Worm (Caenorhabditis elegans) whole organism, L3 larva: ENCODE data around the gene ZK1067.3.

Experiments used
- R02D3.7 ChIP-seq: fragments of 150-350 bp; optimal IDR thresholded peaks from 2 replicates; lab custom pipeline; 2014; ENCODE audit warnings: missing biosample characterization, missing genetic modification characterization
- ZK546.5 ChIP-seq: sonication (generic microtip); optimal IDR thresholded peaks from 2 replicates; lab custom pipeline; 2017; ENCODE audit warnings: missing biosample characterization, missing genetic modification characterization
- aly-2 ChIP-seq: fragments of 150-350 bp; optimal IDR thresholded peaks from 2 replicates; lab custom pipeline; 2014; ENCODE audit warnings: missing biosample characterization, missing genetic modification characterization
- ama-1 ChIP-seq: fragments of 150-350 bp; optimal IDR thresholded peaks from 2 replicates; lab custom pipeline; 2018
- ceh-16 ChIP-seq: sonication (generic microtip); optimal IDR thresholded peaks from 2 replicates; lab custom pipeline; 2017; ENCODE audit warnings: missing biosample characterization, missing genetic modification characterization
- ceh-28 ChIP-seq: fragments of 150-350 bp; optimal IDR thresholded peaks from 2 replicates; lab custom pipeline; 2014; ENCODE audit warnings: missing biosample characterization, missing genetic modification reagents, missing genetic modification characterization
- ceh-82 ChIP-seq: fragments of 150-350 bp; optimal IDR thresholded peaks from 2 replicates; lab custom pipeline; 2014; ENCODE audit warnings: missing biosample characterization, missing genetic modification characterization
- ceh-9 ChIP-seq: sonication (generic microtip); optimal IDR thresholded peaks from 2 replicates; lab custom pipeline; 2018; ENCODE audit warnings: missing biosample characterization, missing genetic modification characterization
- egl-27 ChIP-seq: sonication (generic microtip); optimal IDR thresholded peaks from 4 replicates; lab custom pipeline; 2017; ENCODE audit warnings: missing biosample characterization, missing genetic modification reagents, missing genetic modification characterization
- egl-5 ChIP-seq: fragments of 150-350 bp; optimal IDR thresholded peaks from 2 replicates; lab custom pipeline; 2017; ENCODE audit warnings: missing biosample characterization, missing genetic modification reagents, missing genetic modification characterization, inconsistent platforms
- elt-1 ChIP-seq: fragments of 150-350 bp; optimal IDR thresholded peaks from 2 replicates; lab custom pipeline; 2014; ENCODE audit warnings: missing biosample characterization, missing genetic modification characterization
- elt-2 ChIP-seq: sonication (generic microtip); optimal IDR thresholded peaks from 2 replicates; lab custom pipeline; 2016; ENCODE audit warnings: missing genetic modification reagents, mild to moderate bottlenecking, missing genetic modification characterization, missing compliant biosample characterization
- eor-1 ChIP-seq, 2 experiments: fragments of 150-350 bp; optimal IDR thresholded peaks; 2 replicates each; lab custom pipeline; 2014 to 2018; ENCODE audit warnings: missing biosample characterization in 2 of 2, missing genetic modification characterization in 2 of 2
- fkh-10 ChIP-seq: sonication (generic microtip); optimal IDR thresholded peaks from 2 replicates; lab custom pipeline; 2017; ENCODE audit warnings: missing biosample characterization, missing genetic modification reagents, missing genetic modification characterization
- fkh-2 ChIP-seq: fragments of 150-350 bp; optimal IDR thresholded peaks from 2 replicates; lab custom pipeline; 2014; ENCODE audit warnings: missing biosample characterization, missing genetic modification reagents, missing genetic modification characterization
- fos-1 ChIP-seq: fragments of 150-350 bp; optimal IDR thresholded peaks from 2 replicates; lab custom pipeline; 2014; ENCODE audit warnings: missing biosample characterization, missing genetic modification characterization
- jun-1 ChIP-seq: fragments of 150-350 bp; optimal IDR thresholded peaks from 2 replicates; lab custom pipeline; 2014; ENCODE audit warnings: missing biosample characterization, missing genetic modification reagents, missing genetic modification characterization
- lin-15B ChIP-seq: fragments of 150-350 bp; optimal IDR thresholded peaks from 2 replicates; lab custom pipeline; 2014; ENCODE audit warnings: missing biosample characterization, missing genetic modification characterization
- lsy-12 ChIP-seq: sonication (generic microtip); optimal IDR thresholded peaks from 2 replicates; lab custom pipeline; 2016; ENCODE audit warnings: mild to moderate bottlenecking, missing genetic modification characterization, missing compliant biosample characterization
- mdl-1 ChIP-seq: fragments of 150-350 bp; optimal IDR thresholded peaks from 2 replicates; lab custom pipeline; 2014; ENCODE audit warnings: missing biosample characterization, missing genetic modification characterization
- nhr-11 ChIP-seq: fragments of 150-350 bp; optimal IDR thresholded peaks from 2 replicates; lab custom pipeline; 2014; ENCODE audit warnings: missing biosample characterization, missing genetic modification characterization
- nhr-12 ChIP-seq: fragments of 150-350 bp; optimal IDR thresholded peaks from 2 replicates; lab custom pipeline; 2014; ENCODE audit warnings: missing biosample characterization, missing genetic modification characterization
- nhr-23 ChIP-seq: fragments of 150-350 bp; optimal IDR thresholded peaks from 2 replicates; lab custom pipeline; 2014; ENCODE audit warnings: missing biosample characterization, missing genetic modification reagents, missing genetic modification characterization
- nhr-237 ChIP-seq: fragments of 150-350 bp; optimal IDR thresholded peaks from 2 replicates; lab custom pipeline; 2014; ENCODE audit warnings: missing biosample characterization, missing genetic modification characterization
- nhr-25 ChIP-seq: sonication (generic microtip); optimal IDR thresholded peaks from 2 replicates; lab custom pipeline; 2017; ENCODE audit warnings: missing biosample characterization, missing genetic modification characterization
- nhr-28 ChIP-seq: fragments of 150-350 bp; optimal IDR thresholded peaks from 2 replicates; lab custom pipeline; 2014; ENCODE audit warnings: missing biosample characterization, missing genetic modification characterization
- nhr-43 ChIP-seq: sonication (generic microtip); optimal IDR thresholded peaks from 2 replicates; lab custom pipeline; 2016; ENCODE audit warnings: mild to moderate bottlenecking, missing genetic modification characterization, missing compliant biosample characterization; ENCODE audit not compliant: poor library complexity, severe bottlenecking
- nhr-67 ChIP-seq: fragments of 150-350 bp; optimal IDR thresholded peaks from 2 replicates; lab custom pipeline; 2014; ENCODE audit warnings: missing biosample characterization, missing genetic modification characterization
- nhr-76 ChIP-seq: fragments of 150-350 bp; sonication (generic microtip); optimal IDR thresholded peaks from 5 replicates; lab custom pipeline; 2014; ENCODE audit warnings: missing biosample characterization, missing genetic modification characterization
- pqm-1 ChIP-seq: fragments of 150-350 bp; optimal IDR thresholded peaks from 2 replicates; lab custom pipeline; 2017; ENCODE audit warnings: missing biosample characterization, missing genetic modification characterization, inconsistent platforms
- sea-2 ChIP-seq: fragments of 150-350 bp; sonication (generic microtip); optimal IDR thresholded peaks from 4 replicates; lab custom pipeline; 2014; ENCODE audit warnings: missing biosample characterization, missing genetic modification reagents, missing genetic modification characterization
- snpc-4 ChIP-seq: fragments of 150-350 bp; optimal IDR thresholded peaks from 2 replicates; lab custom pipeline; 2014; ENCODE audit warnings: missing biosample characterization, missing genetic modification characterization
- tbx-2 ChIP-seq: sonication (generic microtip); optimal IDR thresholded peaks from 2 replicates; lab custom pipeline; 2016; ENCODE audit warnings: mild to moderate bottlenecking, missing genetic modification characterization, missing compliant biosample characterization
- unc-39 ChIP-seq: sonication (generic microtip); optimal IDR thresholded peaks from 4 replicates; lab custom pipeline; 2017; ENCODE audit warnings: missing biosample characterization, missing genetic modification characterization
- unc-62 ChIP-seq: fragments of 150-350 bp; sonication (generic microtip); optimal IDR thresholded peaks from 4 replicates; lab custom pipeline; 2014; ENCODE audit warnings: missing biosample characterization, missing genetic modification reagents, missing genetic modification characterization
- zag-1 ChIP-seq: fragments of 150-350 bp; optimal IDR thresholded peaks from 2 replicates; lab custom pipeline; 2014; ENCODE audit warnings: missing biosample characterization, missing genetic modification characterization
- ztf-4 ChIP-seq: fragments of 150-350 bp; optimal IDR thresholded peaks from 2 replicates; lab custom pipeline; 2014; ENCODE audit warnings: missing biosample characterization, missing genetic modification characterization

ZK1067.3 gene

ce11 chrII:9232923-9233322 lies 9.9 kb downstream of the ZK1067.3 start, which contains the start of gene T26C5.2:
TSS of gene T26C5.2 (plus strand) at chrII:9233223.
- TF ChIP-seq nhr-12 (tag; lab: Kevin White, UChicago), result no peak
- no peak for TF ChIP-seq fkh-10 (GFP tag; lab: Kevin White, UChicago)
- no peak for TF ChIP-seq ceh-9 (tag; lab: Kevin White, UChicago)
- no peak for TF ChIP-seq nhr-43 (tag; lab: Kevin White, UChicago)

- peak; percentile 51 for TF ChIP-seq nhr-43 (tag; lab: Kevin White, UChicago)
- TF ChIP-seq nhr-237 (tag; lab: Kevin White, UChicago), result no peak
- no peak for TF ChIP-seq nhr-67
Observed at ce11 chrII:9233813-9234212, 10.7 kb downstream of the ZK1067.3 start.

- TF ChIP-seq sea-2 (GFP tag; lab: Kevin White, UChicago) (no peak), lin-15B (tag; lab: Kevin White, UChicago) (no peak), unc-39 (no peak), ceh-9 (tag; lab: Kevin White, UChicago) (no peak), egl-5 (tag; lab: Kevin White, UChicago) (no peak), nhr-43 (tag; lab: Kevin White, UChicago) (peak; percentile 26)
Observed at ce11 chrII:9236283-9236682, 13.2 kb downstream of the ZK1067.3 start, which contains the start of gene T26C5.3. TSS of gene T26C5.3 (plus strand) at chrII:9236583.

- TF ChIP-seq zag-1, result no peak
- TF ChIP-seq egl-27, result no peak
- no peak for TF ChIP-seq ama-1 (lab: Kevin White, UChicago)
- no peak for TF ChIP-seq tbx-2
- TF ChIP-seq ztf-4 (tag; lab: Kevin White, UChicago), result no peak
- no peak for TF ChIP-seq nhr-67
- no peak for TF ChIP-seq unc-39
- TF ChIP-seq ceh-9 (tag; lab: Kevin White, UChicago), result no peak
- no peak for TF ChIP-seq ceh-28 (tag; lab: Kevin White, UChicago)
- TF ChIP-seq pqm-1 (tag; lab: Kevin White, UChicago), result no peak
- TF ChIP-seq ZK546.5 (tag; lab: Kevin White, UChicago), result no peak
- no peak for TF ChIP-seq fkh-10 (GFP tag; lab: Kevin White, UChicago)
- no peak for TF ChIP-seq ceh-82 (tag; lab: Kevin White, UChicago)
- TF ChIP-seq unc-62 (GFP tag; lab: Kevin White, UChicago), result no peak
- no peak for TF ChIP-seq lsy-12 (tag; lab: Kevin White, UChicago)
- TF ChIP-seq nhr-12 (tag; lab: Kevin White, UChicago), result no peak
- no peak for TF ChIP-seq ceh-16 (tag; lab: Kevin White, UChicago)
- no peak for TF ChIP-seq nhr-23
- TF ChIP-seq snpc-4 (tag; lab: Kevin White, UChicago), result no peak
- TF ChIP-seq nhr-25 (tag; lab: Kevin White, UChicago), result no peak
Observed at ce11 chrII:9236972-9237371, 13.9 kb downstream of the ZK1067.3 start.

- no peak for TF ChIP-seq mdl-1
- TF ChIP-seq eor-1 (tag; optimal IDR thresholded peaks at IDR 0.05; lab: Kevin White, UChicago), result no peak
- no peak for TF ChIP-seq nhr-11
- no peak for TF ChIP-seq elt-2 (tag; lab: Kevin White, UChicago)
Observed at ce11 chrII:9237719-9238118, 14.7 kb downstream of the ZK1067.3 start.

- TF ChIP-seq nhr-23 (no peak), eor-1 (tag; optimal IDR thresholded peaks at IDR 0.05; lab: Kevin White, UChicago) (no peak), ztf-4 (tag; lab: Kevin White, UChicago) (no peak), elt-2 (tag; lab: Kevin White, UChicago) (no peak), ceh-9 (tag; lab: Kevin White, UChicago) (no peak), lin-15B (tag; lab: Kevin White, UChicago) (no peak), nhr-76 (no peak), fkh-2 (tag; lab: Kevin White, UChicago) (no peak), ceh-28 (tag; lab: Kevin White, UChicago) (no peak), lsy-12 (tag; lab: Kevin White, UChicago) (no peak), nhr-237 (tag; lab: Kevin White, UChicago) (no peak), aly-2 (no peak), fkh-10 (GFP tag; lab: Kevin White, UChicago) (no peak), zag-1 (no peak), R02D3.7 (tag; lab: Kevin White, UChicago) (no peak), ceh-16 (tag; lab: Kevin White, UChicago) (no peak), elt-1 (tag; lab: Kevin White, UChicago) (no peak), nhr-28 (tag; lab: Kevin White, UChicago) (no peak), jun-1 (tag; lab: Kevin White, UChicago) (no peak), fos-1 (no peak)
Observed at ce11 chrII:9241610-9242009, 18.5 kb downstream of the ZK1067.3 start.
